Fruit fly (Drosophila melanogaster): ENCODE results near the gene CG42788.
A peak's percentile ranks its signal among the peaks of the same experiment; 100 is the strongest.

The CG42788 gene

dm6 chr3R:15114465-15115228 is 17.1 kb downstream of the CG42788 start (continued):
- TF ChIP-seq klu (GFP tag; IDR thresholded peaks at IDR 0.05) (no peak), Pdp1 (GFP tag; optimal IDR thresholded peaks at IDR 0.05) (no peak), Bdp1 (GFP tag; optimal IDR thresholded peaks at IDR 0.05) (no peak), C15 (GFP tag; IDR thresholded peaks at IDR 0.05) (no peak), otp (GFP tag; IDR thresholded peaks at IDR 0.05) (no peak), CG7987 (GFP tag; optimal IDR thresholded peaks at IDR 0.05) (no peak), sr (GFP tag; IDR thresholded peaks at IDR 0.05) (peak; percentile 50; the same call in 1 of the 3 replicates), CG18262 (tag; optimal IDR thresholded peaks at IDR 0.05) (peak; percentile 76), Nf-YC (tag; optimal IDR thresholded peaks at IDR 0.05) (no peak), aop (GFP tag; IDR thresholded peaks at IDR 0.05) (no peak), unpg (GFP tag; optimal IDR thresholded peaks at IDR 0.05) (peak; percentile 18), CG7745 (tag; optimal IDR thresholded peaks at IDR 0.05) (no peak), nerfin-1 (tag; optimal IDR thresholded peaks at IDR 0.05) (peak; percentile 41), exex (tag; optimal IDR thresholded peaks at IDR 0.05) (no peak), Lhr (GFP tag; optimal IDR thresholded peaks at IDR 0.05) (no peak), CG15479 (GFP tag; optimal IDR thresholded peaks at IDR 0.05) (no peak), sim (GFP tag; IDR thresholded peaks at IDR 0.05) (0 out of 2 replicates have a peak, but pooled peaks have one; percentile 3), CG9215 (GFP tag; IDR thresholded peaks at IDR 0.05) (no peak), Meics (GFP tag; optimal IDR thresholded peaks at IDR 0.05) (peak; percentile 28), Awh (GFP tag; IDR thresholded peaks at IDR 0.05) (no peak), CG7928 (GFP tag; optimal IDR thresholded peaks at IDR 0.05) (no peak), az2 (GFP tag; optimal IDR thresholded peaks at IDR 0.05) (peak; percentile 42), CG15696 (tag; optimal IDR thresholded peaks at IDR 0.05) (no peak), Bgb (GFP tag; IDR thresholded peaks at IDR 0.05; ENCODE audit: partially characterized antibody) (no peak), lab (GFP tag; optimal IDR thresholded peaks at IDR 0.05) (peak; percentile 19), tna (GFP tag; IDR thresholded peaks at IDR 0.05; ENCODE audit: partially characterized antibody) (no peak), Aef1 (GFP tag; IDR thresholded peaks at IDR 0.05) (no peak), CG10654 (GFP tag; optimal IDR thresholded peaks at IDR 0.05) (peak; percentile 4), Trl (optimal IDR thresholded peaks at IDR 0.05) (no peak), Trl (GFP tag; optimal IDR thresholded peaks at IDR 0.05) (no peak), hkb (optimal IDR thresholded peaks at IDR 0.05) (no peak), hkb (GFP tag; IDR thresholded peaks at IDR 0.05) (0 out of 2 replicates have a peak, but pooled peaks have one; percentile 14), CG10147 (GFP tag; optimal IDR thresholded peaks at IDR 0.05) (no peak), CG11696 (GFP tag; IDR thresholded peaks at IDR 0.05) (no peak), mam (GFP tag; optimal IDR thresholded peaks at IDR 0.05) (no peak), CG3163 (GFP tag; optimal IDR thresholded peaks at IDR 0.05) (no peak), NC2β (GFP tag; optimal IDR thresholded peaks at IDR 0.05) (no peak), zfh1 (GFP tag; IDR thresholded peaks at IDR 0.05) (no peak), CG18476 (GFP tag; optimal IDR thresholded peaks at IDR 0.05) (peak; percentile 1), HLH54F (GFP tag; optimal IDR thresholded peaks at IDR 0.05) (no peak), slbo (GFP tag; IDR thresholded peaks at IDR 0.05) (no peak), pum (GFP tag; optimal IDR thresholded peaks at IDR 0.05) (peak; percentile 15), Hr3 (GFP tag; optimal IDR thresholded peaks at IDR 0.05) (no peak), nau (GFP tag; optimal IDR thresholded peaks at IDR 0.05) (peak; percentile 46), CG10959 (GFP tag; IDR thresholded peaks at IDR 0.05) (no peak), psq (GFP tag; optimal IDR thresholded peaks at IDR 0.05) (no peak), CoRest (tag; optimal IDR thresholded peaks at IDR 0.05) (peak; percentile 50), br (optimal IDR thresholded peaks at IDR 0.05) (no peak), CG4820 (GFP tag; optimal IDR thresholded peaks at IDR 0.05) (no peak), bigmax (GFP tag; optimal IDR thresholded peaks at IDR 0.05) (no peak), sug (tag; optimal IDR thresholded peaks at IDR 0.05) (no peak)
